Fruit fly (Drosophila melanogaster): ENCODE data around the gene bond.

DNA sequence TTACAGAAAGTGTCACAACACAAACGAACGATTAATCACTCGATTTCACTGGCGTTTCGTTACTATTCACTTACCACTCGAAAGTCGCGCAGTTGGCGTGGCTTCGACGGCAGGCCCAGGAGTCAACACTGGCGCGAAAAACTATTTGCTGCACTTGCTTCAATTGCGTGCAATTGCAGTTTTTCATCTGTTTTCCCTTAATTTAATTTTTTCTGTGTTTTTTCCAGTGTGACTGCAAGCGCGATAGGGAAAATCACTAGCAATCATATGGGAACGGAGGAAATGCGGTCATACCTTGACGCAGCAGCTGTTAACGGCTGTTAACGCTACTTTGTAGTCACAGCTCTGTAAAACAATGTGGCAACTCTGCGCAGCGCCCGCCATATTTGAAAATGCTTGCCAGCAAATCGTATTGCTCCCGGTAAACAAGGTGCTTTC is 2.9 kb upstream of the bond start, which contains the start of gene AdipoR:
- TF ChIP-seq psq (optimal IDR thresholded peaks at IDR 0.05) = no peak
- TF ChIP-seq h (optimal IDR thresholded peaks at IDR 0.05) = no peak

Data from Kc167 (cell line).